Fruit fly (Drosophila melanogaster) whole organism, wandering third instar larva: Measurements from ENCODE around the gene CG9004.

Experiments used
- CG32264 ChIP-seq: fragments of 200-800 bp; sonication (Bioruptor generic); optimal IDR thresholded peaks from 2 replicates; lab custom pipeline; 2016; ENCODE audit warnings: missing biosample characterization, missing genetic modification characterization
- GATAd ChIP-seq: sonication (Bioruptor generic); optimal IDR thresholded peaks from 2 replicates; lab custom pipeline; 2016; ENCODE audit warnings: missing biosample characterization, missing genetic modification characterization
- Hr83 ChIP-seq: fragments of 200-300 bp; sonication (Bioruptor generic); optimal IDR thresholded peaks from 2 replicates; lab custom pipeline; 2016; ENCODE audit warnings: missing biosample characterization, mild to moderate bottlenecking, missing genetic modification characterization, moderate library complexity; ENCODE audit not compliant: poor library complexity, severe bottlenecking
- Myc ChIP-seq: fragments of >200 bp; optimal IDR thresholded peaks from 2 replicates; lab custom pipeline; 2017
- N ChIP-seq: fragments of >200 bp; optimal IDR thresholded peaks from 2 replicates; lab custom pipeline; 2018; ENCODE audit warnings: missing biosample characterization, missing external identifiers, missing genetic modification characterization
- OdsH ChIP-seq: fragments of 200-800 bp; sonication (Bioruptor generic); optimal IDR thresholded peaks from 2 replicates; lab custom pipeline; 2016; ENCODE audit warnings: missing biosample characterization, mild to moderate bottlenecking, missing genetic modification characterization
- Sp1 ChIP-seq: fragments of 200-800 bp; sonication (Bioruptor generic); optimal IDR thresholded peaks from 3 replicates; lab custom pipeline; 2019; ENCODE audit warnings: missing biosample characterization, mild to moderate bottlenecking, missing genetic modification characterization, moderate library complexity
- br ChIP-seq: fragments of 200-800 bp; sonication (Bioruptor generic); optimal IDR thresholded peaks from 2 replicates; lab custom pipeline; 2016; ENCODE audit warnings: missing biosample characterization, missing genetic modification characterization
- ey ChIP-seq: fragments of 200-800 bp; sonication (Bioruptor generic); optimal IDR thresholded peaks from 2 replicates; lab custom pipeline; 2016; ENCODE audit warnings: missing biosample characterization, missing genetic modification characterization
- jim ChIP-seq: fragments of 175-275, 200-325 bp; sonication (Bioruptor generic); optimal IDR thresholded peaks from 2 replicates; lab custom pipeline; 2016; ENCODE audit warnings: missing biosample characterization, mild to moderate bottlenecking, missing genetic modification characterization
- psq ChIP-seq: fragments of 200-800 bp; sonication (Bioruptor generic); optimal IDR thresholded peaks from 3 replicates; lab custom pipeline; 2017; ENCODE audit warnings: missing biosample characterization, mild to moderate bottlenecking, missing genetic modification characterization, moderate library complexity
- rgr ChIP-seq: fragments of 200-800 bp; sonication (Bioruptor generic); optimal IDR thresholded peaks from 3 replicates; lab custom pipeline; 2016; ENCODE audit warnings: missing biosample characterization, mild to moderate bottlenecking, missing genetic modification characterization
- usp ChIP-seq: fragments of >200 bp; optimal IDR thresholded peaks from 2 replicates; lab custom pipeline; 2017; ENCODE audit warnings: missing biosample characterization, missing genetic modification characterization

dm6 chr3L:2332228-2332627 is 41.3 kb upstream of the CG9004 start:
- TF ChIP-seq br (GFP tag; lab: Kevin White, UChicago) = no peak
- no peak for TF ChIP-seq Hr83 (GFP tag; lab: Kevin White, UChicago)
- TF ChIP-seq N (GFP tag; lab: Kevin White, UChicago) = no peak
- no peak for TF ChIP-seq Sp1 (GFP tag; lab: Kevin White, UChicago)
- TF ChIP-seq ey (GFP tag; lab: Kevin White, UChicago) = no peak
- no peak for TF ChIP-seq rgr
- TF ChIP-seq CG32264 = no peak
- no peak for TF ChIP-seq GATAd (GFP tag; lab: Kevin White, UChicago)
- TF ChIP-seq Myc (lab: Kevin White, UChicago) = no peak
- no peak for TF ChIP-seq jim (GFP tag; lab: Kevin White, UChicago)
- no peak for TF ChIP-seq OdsH (GFP tag; lab: Kevin White, UChicago)
- TF ChIP-seq usp (GFP tag; lab: Kevin White, UChicago) = no peak
- no peak for TF ChIP-seq psq (GFP tag; lab: Kevin White, UChicago)
